Worm (Caenorhabditis elegans): ENCODE results near the gene try-13.

DNA sequence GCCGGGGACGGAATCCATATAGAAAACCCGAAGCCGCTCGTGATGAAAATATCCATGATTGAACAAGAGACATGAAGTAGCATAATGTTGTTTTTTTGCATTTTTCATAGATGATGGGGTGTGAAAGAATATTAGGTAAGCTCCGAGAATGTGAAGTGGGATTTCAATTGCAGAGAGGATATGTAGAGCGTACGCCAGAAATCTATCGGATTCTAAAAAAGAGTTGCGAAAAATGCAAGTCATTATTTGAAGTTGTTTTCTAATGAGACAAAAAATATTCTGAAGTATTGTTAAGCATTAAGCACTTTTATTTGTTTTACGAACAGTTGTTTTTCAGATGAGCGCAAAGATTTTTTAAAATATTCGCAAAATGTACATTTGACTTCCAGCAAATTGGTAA lies 15.6 kb upstream of the try-13 start, which contains the start of gene F18E3.10:
- TF ChIP-seq fos-1 (tag; optimal IDR thresholded peaks at IDR 0.05) (no peak), nhr-237 (tag; optimal IDR thresholded peaks at IDR 0.05) (no peak), mdl-1 (tag; optimal IDR thresholded peaks at IDR 0.05) (no peak), nhr-6 (tag; optimal IDR thresholded peaks at IDR 0.05) (no peak), lsy-2 (tag; optimal IDR thresholded peaks at IDR 0.05) (no peak), ztf-11 (tag; optimal IDR thresholded peaks at IDR 0.05) (no peak)

Measured in whole organism, L2 larva.